Fruit fly (Drosophila melanogaster) whole organism, embryonic: Measurements from ENCODE around the gene Nos.

ENCODE experiments used
- Atf-2 ChIP-seq: fragments of 200-800 bp; sonication (Bioruptor generic); optimal IDR thresholded peaks from 2 replicates; lab custom pipeline; 2016; ENCODE audit warnings: missing biosample characterization, missing genetic modification characterization
- BEAF-32 ChIP-seq: fragments of 200-800 bp; sonication (Bioruptor generic); optimal IDR thresholded peaks from 3 replicates; lab custom pipeline; 2017; ENCODE audit warnings: missing biosample characterization, missing genetic modification characterization, mild to moderate bottlenecking, moderate library complexity, missing genetic modification reagents
- Bdp1 ChIP-seq: fragments of 200-800 bp; sonication (Bioruptor generic); optimal IDR thresholded peaks from 3 replicates; lab custom pipeline; 2016; ENCODE audit warnings: missing biosample characterization, missing genetic modification characterization
- CG10366 ChIP-seq: fragments of 200-800 bp; sonication (Bioruptor generic); IDR thresholded peaks from 2 replicates; pipeline ENCODE4 v1.3.6; 2022; ENCODE audit warnings: missing biosample characterization, missing genetic modification characterization
- CG10565 ChIP-seq: fragments of 200-800 bp; sonication (Bioruptor generic); optimal IDR thresholded peaks from 3 replicates; lab custom pipeline; 2016; ENCODE audit warnings: missing biosample characterization, mild to moderate bottlenecking, missing genetic modification characterization
- CG12236 ChIP-seq: fragments of 200-800 bp; sonication (Bioruptor generic); optimal IDR thresholded peaks from 2 replicates; lab custom pipeline; 2016; ENCODE audit warnings: missing biosample characterization, missing genetic modification characterization
- CG12769 ChIP-seq: fragments of 200-800 bp; sonication (Bioruptor generic); optimal IDR thresholded peaks from 2 replicates; lab custom pipeline; 2019; ENCODE audit warnings: missing biosample characterization, mild to moderate bottlenecking, missing genetic modification characterization, moderate library complexity
- CG13287 ChIP-seq: fragments of 200-800 bp; sonication (Bioruptor generic); IDR thresholded peaks from 2 replicates; pipeline ENCODE4 v1.3.6; 2022; ENCODE audit warnings: missing biosample characterization, missing genetic modification characterization; ENCODE audit not compliant: partially characterized antibody
- CG14441 ChIP-seq: fragments of 200-800 bp; sonication (Bioruptor generic); IDR thresholded peaks from 2 replicates; pipeline ENCODE4 v1.3.6; 2022; ENCODE audit warnings: missing biosample characterization, missing genetic modification characterization
- CG14667 ChIP-seq: fragments of 200-800 bp; sonication (Bioruptor generic); IDR thresholded peaks from 2 replicates; pipeline ENCODE4 v1.3.6; 2022; ENCODE audit warnings: missing biosample characterization, missing genetic modification characterization
- CG17328 ChIP-seq: fragments of 200-800 bp; sonication (Bioruptor generic); IDR thresholded peaks from 2 replicates; pipeline ENCODE4 v1.3.6; 2022; ENCODE audit warnings: missing biosample characterization, missing genetic modification characterization
- CG30403 ChIP-seq: fragments of 200-800 bp; sonication (Bioruptor generic); optimal IDR thresholded peaks from 3 replicates; lab custom pipeline; 2016; ENCODE audit warnings: missing biosample characterization, missing genetic modification characterization
- CG3995 ChIP-seq: fragments of 200-800 bp; sonication (Bioruptor generic); optimal IDR thresholded peaks from 3 replicates; lab custom pipeline; 2016; ENCODE audit warnings: missing biosample characterization, missing genetic modification characterization
- CG4404 ChIP-seq: fragments of 200-800 bp; sonication (Bioruptor generic); IDR thresholded peaks from 2 replicates; pipeline ENCODE4 v1.3.6; 2022; ENCODE audit warnings: missing biosample characterization, missing genetic modification characterization
- CG5953 ChIP-seq: fragments of 200-800 bp; sonication (Bioruptor generic); IDR thresholded peaks from 2 replicates; pipeline ENCODE4 v1.3.6; 2022; ENCODE audit warnings: missing biosample characterization, missing genetic modification characterization
- CG7556 ChIP-seq: fragments of 200-800 bp; sonication (Bioruptor generic); optimal IDR thresholded peaks from 2 replicates; lab custom pipeline; 2017; ENCODE audit warnings: missing biosample characterization, mild to moderate bottlenecking, missing genetic modification characterization
- CG7987 ChIP-seq: fragments of 200-800 bp; sonication (Bioruptor generic); optimal IDR thresholded peaks from 2 replicates; lab custom pipeline; 2018; ENCODE audit warnings: missing biosample characterization, mild to moderate bottlenecking, missing genetic modification characterization, moderate library complexity
- CG8388 ChIP-seq: fragments of 200-800 bp; sonication (Bioruptor generic); optimal IDR thresholded peaks from 2 replicates; lab custom pipeline; 2019; ENCODE audit warnings: missing biosample characterization, mild to moderate bottlenecking, missing genetic modification characterization, moderate library complexity
- CTCF ChIP-seq: fragments of 200-800 bp; sonication (Bioruptor generic); optimal IDR thresholded peaks from 2 replicates; lab custom pipeline; 2017; ENCODE audit warnings: missing biosample characterization, mild to moderate bottlenecking, missing genetic modification characterization, moderate library complexity
- Deaf1 ChIP-seq: fragments of 200-800 bp; optimal IDR thresholded peaks from 3 replicates; lab custom pipeline; 2019; ENCODE audit warnings: missing biosample characterization, mild to moderate bottlenecking, missing genetic modification characterization, moderate library complexity
- Dek ChIP-seq: fragments of 200-800 bp; sonication (Bioruptor generic); optimal IDR thresholded peaks from 3 replicates; lab custom pipeline; 2019; ENCODE audit warnings: missing biosample characterization, mild to moderate bottlenecking, missing genetic modification characterization, moderate library complexity
- Dip2 ChIP-seq: fragments of 200-800 bp; sonication (Bioruptor generic); IDR thresholded peaks from 2 replicates; pipeline ENCODE4 v1.3.6; 2022; ENCODE audit warnings: missing biosample characterization, missing genetic modification characterization
- ERR ChIP-seq: fragments of 200-800 bp; sonication (Bioruptor generic); optimal IDR thresholded peaks from 2 replicates; lab custom pipeline; 2016; ENCODE audit warnings: missing biosample characterization, missing genetic modification characterization
- Eip74EF ChIP-seq, 2 experiments: fragments of 200-800 bp in 1 of 2; fragments of >200 bp in 1 of 2; sonication (Bioruptor generic) in 1 of 2; optimal IDR thresholded peaks; 2 replicates each; lab custom pipeline; 2017 to 2019; ENCODE audit warnings: missing biosample characterization in 2 of 2, missing genetic modification characterization in 2 of 2, mild to moderate bottlenecking in 1 of 2, moderate library complexity in 1 of 2
- Hey ChIP-seq: fragments of 200-800 bp; sonication (Bioruptor generic); optimal IDR thresholded peaks from 3 replicates; lab custom pipeline; 2018; ENCODE audit warnings: missing biosample characterization, mild to moderate bottlenecking, missing genetic modification characterization
- Hmx ChIP-seq: fragments of 200-800 bp; sonication (Bioruptor generic); optimal IDR thresholded peaks from 2 replicates; lab custom pipeline; 2016; ENCODE audit warnings: missing biosample characterization, missing genetic modification characterization
- Lpt ChIP-seq: fragments of >200 bp; optimal IDR thresholded peaks from 2 replicates; lab custom pipeline; 2018; ENCODE audit warnings: missing biosample characterization, missing genetic modification characterization
- Max ChIP-seq: fragments of 200-800 bp; sonication (Bioruptor generic); optimal IDR thresholded peaks from 2 replicates; lab custom pipeline; 2016; ENCODE audit warnings: missing biosample characterization, mild to moderate bottlenecking, missing genetic modification characterization
- Mrtf ChIP-seq: fragments of 200-800 bp; sonication (Bioruptor generic); IDR thresholded peaks from 3 replicates; pipeline ENCODE4 v1.3.6; 2022; ENCODE audit warnings: missing biosample characterization, missing genetic modification characterization
- NC2β ChIP-seq: fragments of 200-800 bp; sonication (Bioruptor generic); optimal IDR thresholded peaks from 2 replicates; lab custom pipeline; 2016; ENCODE audit warnings: missing biosample characterization, missing genetic modification characterization
- Nf-YB ChIP-seq: fragments of 200-800 bp; sonication (Bioruptor generic); optimal IDR thresholded peaks from 3 replicates; lab custom pipeline; 2019; ENCODE audit warnings: missing biosample characterization, mild to moderate bottlenecking, missing genetic modification characterization, moderate library complexity
- NfI ChIP-seq: fragments of 200-800 bp; sonication (Bioruptor generic); optimal IDR thresholded peaks from 3 replicates; lab custom pipeline; 2018; ENCODE audit warnings: missing biosample characterization, mild to moderate bottlenecking, missing genetic modification characterization, moderate library complexity
- Stat92E ChIP-seq, 3 experiments: fragments of >200 bp in 2 of 3; fragments of 200-800 bp in 1 of 3; sonication (Bioruptor generic) in 1 of 3; optimal IDR thresholded peaks; 2 replicates each; lab custom pipeline; 2017 to 2019; ENCODE audit warnings: missing biosample characterization in 3 of 3, missing genetic modification characterization in 3 of 3, mild to moderate bottlenecking in 1 of 3, moderate library complexity in 1 of 3
- Usf ChIP-seq: fragments of 200-800 bp; sonication (Bioruptor generic); optimal IDR thresholded peaks from 2 replicates; lab custom pipeline; 2017; ENCODE audit warnings: missing genotype, missing biosample characterization, missing genetic modification characterization
- YL-1 ChIP-seq: fragments of 200-800 bp; sonication (Bioruptor generic); optimal IDR thresholded peaks from 3 replicates; lab custom pipeline; 2017; ENCODE audit warnings: missing biosample characterization, mild to moderate bottlenecking, missing genetic modification characterization
- chn ChIP-seq: fragments of 200-800 bp; sonication (Bioruptor generic); optimal IDR thresholded peaks from 2 replicates; lab custom pipeline; 2016; ENCODE audit warnings: missing biosample characterization, missing genetic modification characterization
- crc ChIP-seq: fragments of 200-800 bp; sonication (Bioruptor generic); optimal IDR thresholded peaks from 2 replicates; lab custom pipeline; 2016; ENCODE audit warnings: missing biosample characterization, missing genetic modification characterization
- dpn ChIP-seq, 2 experiments: fragments of 200-800 bp; sonication (Bioruptor generic); optimal IDR thresholded peaks; 3 replicates each; lab custom pipeline; 2016; ENCODE audit warnings: missing biosample characterization in 2 of 2, missing genetic modification characterization in 2 of 2
- exex ChIP-seq: fragments of 200-800 bp; sonication (Bioruptor generic); optimal IDR thresholded peaks from 4 replicates; lab custom pipeline; 2018; ENCODE audit warnings: missing biosample characterization, mild to moderate bottlenecking, missing genetic modification characterization, moderate library complexity
- fd3F ChIP-seq: fragments of 200-800 bp; sonication (Bioruptor generic); optimal IDR thresholded peaks from 2 replicates; lab custom pipeline; 2018; ENCODE audit warnings: missing biosample characterization, mild to moderate bottlenecking, missing genetic modification characterization, moderate library complexity
- gcm ChIP-seq: fragments of 200-800 bp; sonication (Bioruptor generic); optimal IDR thresholded peaks from 2 replicates; lab custom pipeline; 2019; ENCODE audit warnings: missing biosample characterization, mild to moderate bottlenecking, missing genetic modification characterization, moderate library complexity
- gsb ChIP-seq: fragments of 200-800 bp; sonication (Bioruptor generic); IDR thresholded peaks from 2 replicates; pipeline ENCODE4 v1.3.6; 2022; ENCODE audit warnings: missing biosample characterization, missing genetic modification characterization
- klu ChIP-seq: fragments of 200-800 bp; sonication (Bioruptor generic); IDR thresholded peaks from 2 replicates; pipeline ENCODE4 v1.3.6; 2022; ENCODE audit warnings: missing biosample characterization, missing genetic modification characterization
- lbe ChIP-seq: fragments of 200-800 bp; sonication (Bioruptor generic); optimal IDR thresholded peaks from 2 replicates; lab custom pipeline; 2016; ENCODE audit warnings: missing biosample characterization, mild to moderate bottlenecking, missing genetic modification characterization
- luna ChIP-seq: fragments of 200-800 bp; sonication (Bioruptor generic); optimal IDR thresholded peaks from 2 replicates; lab custom pipeline; 2016; ENCODE audit warnings: missing biosample characterization, missing genetic modification characterization
- ro ChIP-seq: fragments of 200-800 bp; sonication (Bioruptor generic); IDR thresholded peaks from 2 replicates; pipeline ENCODE4 v1.3.6; 2022; ENCODE audit warnings: missing biosample characterization, missing genetic modification characterization
- twi ChIP-seq: fragments of 200-800 bp; optimal IDR thresholded peaks from 2 replicates; lab custom pipeline; 2019; ENCODE audit warnings: missing biosample characterization, mild to moderate bottlenecking, missing genetic modification characterization, moderate library complexity
- usp ChIP-seq: fragments of >200 bp; optimal IDR thresholded peaks from 2 replicates; lab custom pipeline; 2017; ENCODE audit warnings: missing biosample characterization, missing genetic modification characterization
- zfh2 ChIP-seq: fragments of 200-800 bp; sonication (Bioruptor generic); optimal IDR thresholded peaks from 2 replicates; lab custom pipeline; 2016; ENCODE audit warnings: missing biosample characterization, missing genetic modification characterization

The Nos gene

dm6 chr2L:10858064-10859047, 21.0 kb upstream of the Nos start, which contains the start of the genes aurB and Stam (continued):
- TF ChIP-seq CG3995 (GFP tag; lab: Kevin White, UChicago) (peak; percentile 97), Dip2 (GFP tag; lab: Robert Waterston, UW) (no peak), CG5953 (GFP tag; lab: Robert Waterston, UW) (no peak), CTCF (GFP tag; lab: Kevin White, UChicago) (no peak), ro (GFP tag; lab: Robert Waterston, UW) (no peak), lbe (GFP tag; lab: Kevin White, UChicago) (peak; percentile 8), twi (peak; percentile 48), CG13287 (GFP tag; lab: Robert Waterston, UW) (no peak), Hmx (GFP tag; lab: Kevin White, UChicago) (no peak), Mrtf (GFP tag; lab: Robert Waterston, UW) (no peak), usp (GFP tag; lab: Kevin White, UChicago) (no peak), zfh2 (no peak), luna (GFP tag; lab: Kevin White, UChicago) (no peak), exex (tag; lab: Kevin White, UChicago) (peak; percentile 14), Nf-YB (peak; percentile 28), BEAF-32 (peak; percentile 7), ERR (GFP tag; lab: Kevin White, UChicago) (no peak), YL-1 (GFP tag; lab: Kevin White, UChicago) (peak; percentile 9), Max (GFP tag; lab: Kevin White, UChicago) (peak; percentile 14), CG12236 (GFP tag; lab: Kevin White, UChicago) (no peak), CG14667 (GFP tag; lab: Robert Waterston, UW) (0 out of 2 replicates have a peak, but pooled peaks have one; percentile 12), gcm (GFP tag; lab: Kevin White, UChicago) (peak; percentile 57), Bdp1 (GFP tag; lab: Kevin White, UChicago) (no peak), CG4404 (GFP tag; lab: Robert Waterston, UW) (no peak), CG10565 (no peak), CG17328 (GFP tag; lab: Robert Waterston, UW) (no peak), crc (GFP tag; lab: Kevin White, UChicago) (no peak), fd3F (GFP tag; lab: Kevin White, UChicago) (peak; percentile 40), gsb (no peak), Dek (tag; lab: Kevin White, UChicago) (peak; percentile 57), dpn (GFP tag; optimal IDR thresholded peaks at IDR 0.05; lab: Kevin White, UChicago) (peak in 1 of 2 experiments; percentile 43), Lpt (GFP tag; lab: Kevin White, UChicago) (no peak), CG14441 (GFP tag; lab: Robert Waterston, UW) (0 out of 2 replicates have a peak, but pooled peaks have one; percentile 36), NfI (GFP tag; lab: Kevin White, UChicago) (peak; percentile 63), CG7987 (GFP tag; lab: Kevin White, UChicago) (no peak), CG7556 (GFP tag; lab: Kevin White, UChicago) (peak; percentile 15), Hey (tag; lab: Kevin White, UChicago) (no peak), Atf-2 (GFP tag; lab: Kevin White, UChicago) (no peak), klu (GFP tag; lab: Robert Waterston, UW) (no peak), Usf (no peak), Stat92E (GFP tag; optimal IDR thresholded peaks at IDR 0.05; lab: Kevin White, UChicago) (no peak), CG10366 (GFP tag; lab: Robert Waterston, UW) (peak; percentile 24), Deaf1 (tag; lab: Kevin White, UChicago) (peak; percentile 10), CG30403 (GFP tag; lab: Kevin White, UChicago) (peak; percentile 57), Eip74EF (GFP tag; optimal IDR thresholded peaks at IDR 0.05; lab: Kevin White, UChicago) (no peak), chn (GFP tag; lab: Kevin White, UChicago) (no peak), CG8388 (peak; percentile 72), CG12769 (tag; lab: Kevin White, UChicago) (no peak), NC2β (GFP tag; lab: Kevin White, UChicago) (no peak)
